Fruit fly (Drosophila melanogaster): Measurements from ENCODE around the gene Suv3.

Gene Suv3

DNA sequence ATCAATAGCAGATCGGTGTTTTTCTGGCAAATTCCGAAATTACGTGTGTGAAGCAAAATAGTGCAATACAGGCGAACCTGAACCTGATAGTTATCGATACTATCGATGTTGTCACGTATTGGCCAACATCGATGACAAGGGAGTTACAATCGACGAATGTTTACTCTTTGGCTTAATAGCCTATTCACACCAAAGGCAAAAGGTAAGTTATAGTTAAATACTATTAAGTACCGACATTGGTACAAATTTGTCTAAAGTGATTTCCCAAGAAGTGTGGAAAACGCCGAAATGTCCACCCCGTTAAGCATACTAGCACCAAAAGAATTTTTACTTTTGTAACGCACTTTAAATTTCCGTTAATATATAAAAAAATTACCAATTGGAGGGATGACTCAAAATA lies 22.6 kb downstream of the Suv3 start, which contains the start of gene CG9776:
Gene CG9776, minus strand, starts transcription at position 108 of the 400 bp plus-strand sequence.
- no peak for TF ChIP-seq CG34406 (GFP tag; optimal IDR thresholded peaks at IDR 0.05)
- peak; percentile 20 for TF ChIP-seq fd59A (GFP tag; optimal IDR thresholded peaks at IDR 0.05)
- TF ChIP-seq CG11294 (GFP tag; IDR thresholded peaks at IDR 0.05), result peak; percentile 25; the same call in 1 of the 2 replicates
- TF ChIP-seq Sox15 (GFP tag; optimal IDR thresholded peaks at IDR 0.05), result peak; percentile 38
- peak; percentile 54 for TF ChIP-seq CG3032 (tag; optimal IDR thresholded peaks at IDR 0.05)
- no peak for TF ChIP-seq salr (GFP tag; optimal IDR thresholded peaks at IDR 0.05)
- TF ChIP-seq spab (GFP tag; optimal IDR thresholded peaks at IDR 0.05), result no peak
- TF ChIP-seq CG11902 (GFP tag; optimal IDR thresholded peaks at IDR 0.05), result peak; percentile 25
- peak; percentile 98 for TF ChIP-seq fkh (GFP tag; optimal IDR thresholded peaks at IDR 0.05)
- TF ChIP-seq Hr39 (GFP tag; optimal IDR thresholded peaks at IDR 0.05), result peak; percentile 70
- peak; percentile 69 for TF ChIP-seq cyc (GFP tag; optimal IDR thresholded peaks at IDR 0.05)
- no peak for TF ChIP-seq Hr38 (GFP tag; optimal IDR thresholded peaks at IDR 0.05)
- TF ChIP-seq dsx (GFP tag; optimal IDR thresholded peaks at IDR 0.05; ENCODE audit: poor library complexity, severe bottlenecking), result no peak
- peak; percentile 60 for TF ChIP-seq CG31627 (GFP tag; optimal IDR thresholded peaks at IDR 0.05)
- peak; percentile 45 for TF ChIP-seq lz (GFP tag; optimal IDR thresholded peaks at IDR 0.05)
- no peak for TF ChIP-seq Blimp-1 (GFP tag; optimal IDR thresholded peaks at IDR 0.05)
- TF ChIP-seq CG8319 (GFP tag; optimal IDR thresholded peaks at IDR 0.05), result peak; percentile 9
- TF ChIP-seq esn (GFP tag; optimal IDR thresholded peaks at IDR 0.05), result peak; percentile 52
- TF ChIP-seq Lpt (GFP tag; optimal IDR thresholded peaks at IDR 0.05), result no peak

DNA sequence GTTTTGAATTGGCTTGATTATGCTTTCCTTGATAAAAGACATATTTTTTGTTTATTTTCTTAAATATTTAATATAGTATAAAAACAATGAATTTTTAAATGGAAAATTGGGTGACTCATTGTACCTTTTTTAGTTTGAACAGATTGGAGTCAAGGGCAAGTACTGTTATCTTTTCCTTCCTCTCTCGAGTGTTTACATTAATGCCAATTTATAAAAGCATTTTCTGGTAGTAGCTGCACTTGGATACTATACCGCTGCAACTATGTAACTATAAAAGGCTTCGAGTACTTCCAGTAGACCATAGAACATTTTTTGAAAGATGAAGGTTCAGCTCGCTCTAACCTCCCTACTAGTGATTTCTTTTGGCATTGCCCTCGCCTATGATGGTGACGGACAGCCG lies 23.4 kb downstream of the Suv3 start, which contains the start of gene CG14645:
Gene CG14645, plus strand, starts transcription at position 301 of the 400 bp plus-strand sequence.
- TF ChIP-seq Hr4 (GFP tag; optimal IDR thresholded peaks at IDR 0.05), result no peak

DNA sequence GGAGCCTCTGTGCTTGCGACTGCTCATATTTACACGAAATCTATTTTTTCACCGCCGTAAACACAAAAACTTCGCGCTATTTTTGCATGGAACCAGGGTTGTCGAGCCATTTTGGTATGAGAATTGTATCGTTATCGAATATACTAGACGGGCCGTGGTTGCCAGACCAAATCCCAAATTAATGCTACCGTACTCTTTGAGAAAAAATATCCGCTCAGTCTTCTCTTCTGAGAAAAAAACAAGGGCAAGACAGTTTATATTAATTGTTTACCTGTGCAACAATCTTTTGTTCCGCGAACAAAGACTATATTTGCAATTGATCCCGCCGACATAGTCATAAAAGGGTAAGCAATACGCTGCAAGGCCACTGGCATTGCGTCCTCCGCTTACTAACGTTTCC lies 26.2 kb downstream of the Suv3 start, which contains the start of the genes Skp2 and CG1103:
Gene Skp2, minus strand, starts transcription at position 95 of the 400 bp plus-strand sequence.
Gene CG1103, plus strand, starts transcription at position 176 of the 400 bp plus-strand sequence.
- TF ChIP-seq CG1621 (tag; optimal IDR thresholded peaks at IDR 0.05) (no peak), lz (GFP tag; optimal IDR thresholded peaks at IDR 0.05) (no peak), spab (GFP tag; optimal IDR thresholded peaks at IDR 0.05) (no peak), CG8119 (GFP tag; IDR thresholded peaks at IDR 0.05) (no peak), fkh (GFP tag; optimal IDR thresholded peaks at IDR 0.05) (peak; percentile 28), Eip93F (GFP tag; optimal IDR thresholded peaks at IDR 0.05) (no peak), Eip78C (GFP tag) (no peak), svp (GFP tag) (peak; percentile 59), ss (GFP tag; optimal IDR thresholded peaks at IDR 0.05) (no peak), CG6163 (GFP tag; IDR thresholded peaks at IDR 0.05) (no peak), Sox14 (GFP tag; optimal IDR thresholded peaks at IDR 0.05) (peak; percentile 88), Eip75B (GFP tag; optimal IDR thresholded peaks at IDR 0.05) (no peak), CG3032 (tag; optimal IDR thresholded peaks at IDR 0.05) (no peak), Hr39 (GFP tag; optimal IDR thresholded peaks at IDR 0.05) (no peak), CG8319 (GFP tag; optimal IDR thresholded peaks at IDR 0.05) (no peak), CG11294 (GFP tag; IDR thresholded peaks at IDR 0.05) (no peak), CG9139 (GFP tag; optimal IDR thresholded peaks at IDR 0.05) (no peak), achi (GFP tag; optimal IDR thresholded peaks at IDR 0.05) (no peak), OdsH (GFP tag; optimal IDR thresholded peaks at IDR 0.05) (no peak)

DNA sequence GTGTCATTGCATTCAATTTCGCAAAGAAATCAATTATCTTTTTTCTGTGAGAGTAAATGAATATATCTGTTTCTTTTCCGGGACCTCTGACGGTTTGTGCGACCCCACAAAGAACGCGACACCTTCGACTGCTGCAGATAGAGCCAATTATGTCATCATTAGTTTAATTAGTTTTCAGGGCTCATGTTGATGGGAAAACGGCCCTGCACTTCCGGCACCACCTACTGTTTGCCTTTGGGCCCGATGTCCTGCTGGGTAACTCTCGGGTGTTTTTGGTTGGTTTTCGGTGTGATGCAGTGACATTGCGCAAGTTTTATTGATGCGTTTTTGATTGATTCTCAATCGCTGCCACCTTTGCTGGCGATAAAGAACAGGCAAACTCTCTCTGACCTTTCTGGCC lies 28.8 kb downstream of the Suv3 start:
- TF ChIP-seq Blimp-1 (GFP tag; optimal IDR thresholded peaks at IDR 0.05) (no peak), cyc (GFP tag; optimal IDR thresholded peaks at IDR 0.05) (no peak), CG1621 (tag; optimal IDR thresholded peaks at IDR 0.05) (no peak), Sox102F (GFP tag; optimal IDR thresholded peaks at IDR 0.05) (no peak), topi (GFP tag; optimal IDR thresholded peaks at IDR 0.05) (no peak), CG15336 (GFP tag; IDR thresholded peaks at IDR 0.05) (no peak), CG11902 (GFP tag; optimal IDR thresholded peaks at IDR 0.05) (no peak), CG8319 (GFP tag; optimal IDR thresholded peaks at IDR 0.05) (no peak), vri (GFP tag; optimal IDR thresholded peaks at IDR 0.05) (no peak), Eip78C (GFP tag) (no peak), CG11762 (GFP tag; optimal IDR thresholded peaks at IDR 0.05; ENCODE audit: insufficient read depth) (no peak), Ets21C (GFP tag; optimal IDR thresholded peaks at IDR 0.05) (no peak), salr (GFP tag; optimal IDR thresholded peaks at IDR 0.05) (no peak), dac (GFP tag; optimal IDR thresholded peaks at IDR 0.05) (no peak)

All from whole organism, prepupa.